Worm (Caenorhabditis elegans): ENCODE data around the gene R07E3.1.

R07E3.1 gene

DNA sequence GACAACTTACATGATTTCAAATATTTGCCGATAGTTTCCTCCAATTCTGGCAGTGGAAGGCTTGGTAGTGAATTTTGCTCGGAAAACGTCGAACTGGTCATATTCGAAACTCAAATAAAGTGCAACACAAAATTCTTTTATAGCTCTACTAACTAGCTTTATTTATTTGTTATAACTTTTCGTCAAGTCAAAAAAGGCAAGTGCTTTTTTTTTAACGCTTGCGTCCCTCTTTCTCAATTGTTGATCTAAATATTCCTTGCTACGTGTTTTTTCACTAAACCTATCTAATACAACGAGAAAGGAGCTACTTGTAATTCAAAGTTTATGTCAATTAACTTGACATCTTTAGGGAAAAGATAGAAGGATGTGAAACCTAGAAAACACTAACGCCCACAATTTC is 30.6 kb downstream of the R07E3.1 start, which contains the start of gene F41E7.6:
TSS of gene F41E7.6 (minus strand) at position 101 of the 400 bp plus-strand sequence.
- TF ChIP-seq ceh-36 (tag; optimal IDR thresholded peaks at IDR 0.05) (no peak), hmbx-1 (tag; optimal IDR thresholded peaks at IDR 0.05) (no peak), tra-4 (tag; optimal IDR thresholded peaks at IDR 0.05) (no peak)

DNA sequence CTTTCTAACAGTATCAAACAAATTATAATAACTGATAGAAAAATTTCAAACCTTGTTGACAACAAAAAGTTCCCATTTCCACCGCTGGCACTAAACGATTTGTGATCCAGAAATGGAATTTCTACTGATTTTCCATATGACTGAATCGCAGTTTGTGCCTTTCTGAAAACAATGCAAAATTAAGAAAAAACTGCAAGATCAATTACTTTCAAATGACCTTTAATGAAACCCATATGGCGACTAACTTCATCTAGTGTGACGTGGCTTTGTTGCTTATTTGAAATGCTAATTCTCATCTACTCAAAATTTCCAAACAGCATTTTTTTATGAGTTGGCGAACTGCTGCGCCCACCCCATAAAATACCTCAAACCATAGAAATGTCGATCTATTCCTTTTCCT is 33.5 kb downstream of the R07E3.1 start, which contains the start of gene F41E7.7:
TSS of gene F41E7.7 (plus strand) at position 301 of the 400 bp plus-strand sequence.
- no peak for TF ChIP-seq F13C5.2 (tag; optimal IDR thresholded peaks at IDR 0.05)
- no peak for TF ChIP-seq hmbx-1 (tag; optimal IDR thresholded peaks at IDR 0.05)
- TF ChIP-seq tra-4 (tag; optimal IDR thresholded peaks at IDR 0.05), result no peak
- no peak for TF ChIP-seq ceh-13 (GFP tag; optimal IDR thresholded peaks at IDR 0.05)
- TF ChIP-seq pes-1 (GFP tag; IDR thresholded peaks at IDR 0.05), result no peak
- TF ChIP-seq scrt-1 (GFP tag; IDR thresholded peaks at IDR 0.05), result no peak
- no peak for TF ChIP-seq hmg-4 (GFP tag; optimal IDR thresholded peaks at IDR 0.05)
- no peak for TF ChIP-seq tbx-11 (GFP tag; IDR thresholded peaks at IDR 0.05)
- no peak for TF ChIP-seq ceh-36 (tag; optimal IDR thresholded peaks at IDR 0.05)
- TF ChIP-seq tbx-37 (GFP tag; conservative IDR thresholded peaks at IDR 0.05), result no peak
- TF ChIP-seq ama-1 (optimal IDR thresholded peaks at IDR 0.05), result no peak
- no peak for TF ChIP-seq aly-1 (tag; optimal IDR thresholded peaks at IDR 0.05)
- TF ChIP-seq hnd-1 (tag; optimal IDR thresholded peaks at IDR 0.05), result no peak

- TF ChIP-seq tra-4 (tag; optimal IDR thresholded peaks at IDR 0.05), result no peak
These were observed 34.0 kb downstream of the R07E3.1 start for ce11 chrX:10306923-10307322.

DNA sequence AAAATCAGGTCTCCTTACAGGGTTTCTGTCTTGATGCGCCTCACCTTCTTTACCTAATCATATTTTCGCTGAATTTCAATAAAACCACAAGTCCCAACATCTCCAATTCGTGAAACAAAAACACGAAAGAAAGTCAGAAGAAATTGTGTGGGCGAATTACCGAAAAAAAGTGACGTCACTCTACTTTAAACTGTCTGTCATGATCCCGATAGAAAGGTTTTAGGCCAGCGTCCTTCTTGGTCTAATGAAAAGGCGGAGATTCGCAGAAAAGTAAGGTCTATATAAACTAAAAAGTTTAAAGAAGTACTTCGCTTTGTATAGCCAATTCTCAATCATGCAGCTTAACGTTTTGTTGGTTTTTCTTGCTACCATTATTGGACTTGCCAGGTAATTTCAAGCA is 34.7 kb downstream of the R07E3.1 start, which contains the start of gene cnc-8:
TSS of gene cnc-8 (plus strand) at position 307 of the 400 bp plus-strand sequence.
- no peak for TF ChIP-seq tbx-11 (GFP tag; IDR thresholded peaks at IDR 0.05)
- TF ChIP-seq B0310.2 (tag; optimal IDR thresholded peaks at IDR 0.05), result no peak
- no peak for TF ChIP-seq pes-1 (GFP tag; IDR thresholded peaks at IDR 0.05)
- TF ChIP-seq sea-1 (GFP tag; conservative IDR thresholded peaks at IDR 0.05), result no peak
- no peak for TF ChIP-seq aly-1 (tag; optimal IDR thresholded peaks at IDR 0.05)
- TF ChIP-seq flt-1 (GFP tag; IDR thresholded peaks at IDR 0.05), result no peak
- TF ChIP-seq ceh-36 (tag; optimal IDR thresholded peaks at IDR 0.05), result no peak
- TF ChIP-seq ets-7 (tag; optimal IDR thresholded peaks at IDR 0.05), result no peak
- no peak for TF ChIP-seq hmg-4 (GFP tag; optimal IDR thresholded peaks at IDR 0.05)
- no peak for TF ChIP-seq scrt-1 (GFP tag; IDR thresholded peaks at IDR 0.05)
- TF ChIP-seq hnd-1 (tag; optimal IDR thresholded peaks at IDR 0.05), result no peak
- no peak for TF ChIP-seq F13C5.2 (tag; optimal IDR thresholded peaks at IDR 0.05)
- no peak for TF ChIP-seq tbx-37 (GFP tag; conservative IDR thresholded peaks at IDR 0.05)
- no peak for TF ChIP-seq tra-4 (tag; optimal IDR thresholded peaks at IDR 0.05)

ce11 chrX:10304178-10304577 is 36.8 kb downstream of the R07E3.1 start, which contains the start of gene fipr-21:
Gene fipr-21 (plus strand): TSS chrX:10304529.
- TF ChIP-seq F13C5.2 (tag; optimal IDR thresholded peaks at IDR 0.05), result no peak
- TF ChIP-seq hnd-1 (tag; optimal IDR thresholded peaks at IDR 0.05), result no peak
- no peak for TF ChIP-seq tbx-37 (GFP tag; conservative IDR thresholded peaks at IDR 0.05)
- TF ChIP-seq ceh-36 (tag; optimal IDR thresholded peaks at IDR 0.05), result no peak
- no peak for TF ChIP-seq B0310.2 (tag; optimal IDR thresholded peaks at IDR 0.05)
- no peak for TF ChIP-seq tra-4 (tag; optimal IDR thresholded peaks at IDR 0.05)
- no peak for TF ChIP-seq tbx-11 (GFP tag; IDR thresholded peaks at IDR 0.05)
- TF ChIP-seq flt-1 (GFP tag; IDR thresholded peaks at IDR 0.05), result no peak

DNA sequence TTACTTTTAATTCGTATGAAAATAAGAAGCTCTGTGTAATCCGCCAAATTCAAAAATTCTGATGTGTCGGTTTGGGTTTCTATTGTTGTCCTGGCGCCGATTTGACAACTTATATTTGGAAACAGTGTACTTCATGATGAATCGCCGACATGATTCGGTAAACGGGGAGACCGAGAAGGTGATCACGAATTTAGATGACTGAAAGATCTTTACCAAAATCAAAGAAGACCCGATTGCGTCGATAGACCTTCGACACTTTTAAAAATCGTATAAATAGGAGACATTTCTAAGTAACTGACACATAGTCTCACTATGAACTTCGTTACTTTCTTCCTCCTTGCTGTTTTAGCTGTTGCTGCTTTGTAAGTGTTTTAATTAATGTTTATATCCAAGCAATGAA is 38.5 kb downstream of the R07E3.1 start, which contains the start of gene fip-5:
TSS of gene fip-5 (plus strand) at position 312 of the 400 bp plus-strand sequence.
- no peak for TF ChIP-seq hmg-4 (GFP tag; optimal IDR thresholded peaks at IDR 0.05)
- TF ChIP-seq tra-4 (tag; optimal IDR thresholded peaks at IDR 0.05), result no peak
- no peak for TF ChIP-seq pes-1 (GFP tag; IDR thresholded peaks at IDR 0.05)
- no peak for TF ChIP-seq flt-1 (GFP tag; IDR thresholded peaks at IDR 0.05)
- TF ChIP-seq ceh-13 (GFP tag; optimal IDR thresholded peaks at IDR 0.05), result no peak
- TF ChIP-seq B0310.2 (tag; optimal IDR thresholded peaks at IDR 0.05), result no peak
- TF ChIP-seq ceh-36 (tag; optimal IDR thresholded peaks at IDR 0.05), result no peak
- no peak for TF ChIP-seq sea-1 (GFP tag; conservative IDR thresholded peaks at IDR 0.05)
- no peak for TF ChIP-seq tbx-11 (GFP tag; IDR thresholded peaks at IDR 0.05)
- TF ChIP-seq tbx-37 (GFP tag; conservative IDR thresholded peaks at IDR 0.05), result no peak
- TF ChIP-seq F13C5.2 (tag; optimal IDR thresholded peaks at IDR 0.05), result no peak
- TF ChIP-seq ama-1 (optimal IDR thresholded peaks at IDR 0.05), result no peak
- TF ChIP-seq hmbx-1 (tag; optimal IDR thresholded peaks at IDR 0.05), result no peak
- no peak for TF ChIP-seq aly-1 (tag; optimal IDR thresholded peaks at IDR 0.05)
- no peak for TF ChIP-seq scrt-1 (GFP tag; IDR thresholded peaks at IDR 0.05)

DNA sequence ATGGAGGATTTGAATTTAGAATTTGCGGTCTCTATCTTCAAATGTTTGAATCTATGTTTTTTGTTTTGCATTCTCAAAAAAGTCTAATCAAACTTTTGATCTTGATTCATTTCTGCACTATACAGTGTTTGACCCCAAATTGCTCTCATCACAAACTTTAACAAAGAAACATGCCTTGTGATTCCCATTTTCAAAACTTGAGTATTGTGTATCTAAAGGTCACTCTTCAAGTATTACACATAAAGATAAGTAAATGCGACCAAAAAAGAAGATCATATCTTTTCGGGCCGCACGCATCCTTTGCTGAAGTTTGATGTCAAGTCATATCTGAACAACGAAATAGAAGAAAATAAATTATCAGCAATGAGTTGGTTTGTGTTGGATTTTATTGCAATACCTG is 39.0 kb downstream of the R07E3.1 start:
- TF ChIP-seq F13C5.2 (tag; optimal IDR thresholded peaks at IDR 0.05) (no peak), flt-1 (GFP tag; IDR thresholded peaks at IDR 0.05) (no peak), hnd-1 (tag; optimal IDR thresholded peaks at IDR 0.05) (no peak), hmg-4 (GFP tag; optimal IDR thresholded peaks at IDR 0.05) (no peak), ets-7 (tag; optimal IDR thresholded peaks at IDR 0.05) (no peak), hmbx-1 (tag; optimal IDR thresholded peaks at IDR 0.05) (no peak), tra-4 (tag; optimal IDR thresholded peaks at IDR 0.05) (no peak), tbx-11 (GFP tag; IDR thresholded peaks at IDR 0.05) (no peak), ama-1 (optimal IDR thresholded peaks at IDR 0.05) (no peak), B0310.2 (tag; optimal IDR thresholded peaks at IDR 0.05) (no peak), scrt-1 (GFP tag; IDR thresholded peaks at IDR 0.05) (no peak), sea-1 (GFP tag; conservative IDR thresholded peaks at IDR 0.05) (no peak)

DNA sequence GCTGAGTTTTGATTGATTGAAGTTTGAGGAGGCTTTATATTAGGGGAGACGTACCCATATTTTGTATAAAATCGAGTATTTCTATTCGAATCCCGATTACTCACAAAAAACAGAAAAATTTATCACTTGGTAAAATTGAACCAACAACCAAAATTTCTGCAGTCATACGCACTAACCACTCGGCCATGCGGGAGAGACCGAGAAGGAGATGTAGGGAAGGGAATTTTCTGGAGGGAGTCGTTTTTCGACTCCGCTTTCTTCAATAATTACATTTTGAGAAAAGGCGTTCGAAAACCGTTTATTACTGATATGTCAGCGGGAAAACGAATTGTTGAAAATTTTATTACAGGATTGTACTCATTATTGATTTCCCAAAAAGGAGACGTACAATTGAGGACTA is 42.0 kb downstream of the R07E3.1 start:
- TF ChIP-seq pes-1 (GFP tag; IDR thresholded peaks at IDR 0.05) (peak; percentile 61; the same call in 1 of the 2 replicates), flt-1 (GFP tag; IDR thresholded peaks at IDR 0.05) (0 out of 2 replicates have a peak, but pooled peaks have one; percentile 5)

Data from whole organism, early embryonic.